Worm (Caenorhabditis elegans): ENCODE results near the gene ZK593.3.

ZK593.3 gene

ce11 chrIV:10933062-10933552 is 17.6 kb downstream of the ZK593.3 start, which contains the start of the genes dnc-1 and lsm-7 (continued):
- TF ChIP-seq nhr-102 (tag; optimal IDR thresholded peaks at IDR 0.05) (no peak), dmd-9 (GFP tag; IDR thresholded peaks at IDR 0.05) (no peak), nhr-41 (GFP tag; IDR thresholded peaks at IDR 0.05) (no peak), vab-7 (GFP tag; IDR thresholded peaks at IDR 0.05) (no peak), zip-2 (tag; optimal IDR thresholded peaks at IDR 0.05) (no peak), nhr-237 (tag; optimal IDR thresholded peaks at IDR 0.05) (no peak), tag-97 (GFP tag; IDR thresholded peaks at IDR 0.05) (no peak), mes-2 (tag; optimal IDR thresholded peaks at IDR 0.05; ENCODE audit: poor library complexity, severe bottlenecking) (peak; percentile 80), dmd-6 (GFP tag; IDR thresholded peaks at IDR 0.05) (peak; percentile 71), dpl-1 (GFP tag; optimal IDR thresholded peaks at IDR 0.05) (peak; percentile 76), tra-1 (GFP tag; IDR thresholded peaks at IDR 0.05) (no peak), daf-12 (tag; optimal IDR thresholded peaks at IDR 0.05) (no peak), hlh-30 (tag; optimal IDR thresholded peaks at IDR 0.05; ENCODE audit: insufficient read depth) (peak; percentile 75), unc-62 (GFP tag; optimal IDR thresholded peaks at IDR 0.05 in 1 of 2) (no peak), unc-62 (tag; optimal IDR thresholded peaks at IDR 0.05) (no peak), daf-16 (GFP tag; optimal IDR thresholded peaks at IDR 0.05) (no peak), daf-16 (tag; optimal IDR thresholded peaks at IDR 0.05) (peak; percentile 82), mdl-1 (tag; optimal IDR thresholded peaks at IDR 0.05) (peak in 1 of 2 experiments; percentile 48), lim-7 (GFP tag; IDR thresholded peaks at IDR 0.05) (no peak), mep-1 (tag; optimal IDR thresholded peaks at IDR 0.05) (peak; percentile 88), F10B5.3 (tag; optimal IDR thresholded peaks at IDR 0.05) (no peak), mxl-2 (GFP tag; conservative IDR thresholded peaks at IDR 0.05) (no peak), Y105C5A.15 (GFP tag; IDR thresholded peaks at IDR 0.05) (no peak), lin-29 (GFP tag; IDR thresholded peaks at IDR 0.05) (peak; percentile 7; the same call in 1 of the 2 replicates), nhr-76 (tag; optimal IDR thresholded peaks at IDR 0.05) (no peak), ztf-7 (tag; optimal IDR thresholded peaks at IDR 0.05) (peak; percentile 5), pha-4 (GFP tag; IDR thresholded peaks at IDR 0.05) (no peak; the same call in 1 of the 2 replicates), pha-4 (tag; optimal IDR thresholded peaks at IDR 0.05) (peak; percentile 15), nhr-111 (GFP tag; optimal IDR thresholded peaks at IDR 0.05) (no peak), pqm-1 (tag; optimal IDR thresholded peaks at IDR 0.05) (no peak), ZK546.5 (tag; optimal IDR thresholded peaks at IDR 0.05) (no peak)

- TF ChIP-seq F10B5.3 (tag; optimal IDR thresholded peaks at IDR 0.05), result peak; percentile 32
- peak; percentile 20 for TF ChIP-seq spr-1 (tag; optimal IDR thresholded peaks at IDR 0.05)
- peak in 1 of 2 experiments; percentile 23 for TF ChIP-seq hif-1 (tag; optimal IDR thresholded peaks at IDR 0.05)
- TF ChIP-seq T20F7.1 (GFP tag; optimal IDR thresholded peaks at IDR 0.05), result peak; percentile 63
- peak; percentile 18; the same call in 1 of the 2 replicates for TF ChIP-seq vab-7 (GFP tag; IDR thresholded peaks at IDR 0.05)
- peak; percentile 2 to 66 for TF ChIP-seq lsy-2 (tag; optimal IDR thresholded peaks at IDR 0.05)
- TF ChIP-seq lin-1 (GFP tag; IDR thresholded peaks at IDR 0.05), result peak; percentile 7; the same call in 1 of the 2 replicates
- TF ChIP-seq dve-1 (tag; optimal IDR thresholded peaks at IDR 0.05; ENCODE audit: insufficient read depth), result peak; percentile 70
- TF ChIP-seq pha-4 (GFP tag; IDR thresholded peaks at IDR 0.05), result peak; percentile 66; the same call in 1 of the 2 replicates
- TF ChIP-seq pha-4 (tag; optimal IDR thresholded peaks at IDR 0.05), result no peak
- TF ChIP-seq nhr-102 (tag; optimal IDR thresholded peaks at IDR 0.05), result peak; percentile 35
- TF ChIP-seq dmd-6 (GFP tag; IDR thresholded peaks at IDR 0.05), result 0 out of 2 replicates have a peak, but pooled peaks have one; percentile 8
- TF ChIP-seq hlh-11 (tag; optimal IDR thresholded peaks at IDR 0.05), result peak; percentile 54
- peak; percentile 18 for TF ChIP-seq mxl-3 (GFP tag; optimal IDR thresholded peaks at IDR 0.05)
- TF ChIP-seq tra-1 (GFP tag; IDR thresholded peaks at IDR 0.05), result peak; percentile 62
- TF ChIP-seq ctbp-1 (GFP tag; IDR thresholded peaks at IDR 0.05), result peak; percentile 58; the same call in 1 of the 2 replicates
- no peak for TF ChIP-seq zip-2 (tag; optimal IDR thresholded peaks at IDR 0.05)
- no peak for TF ChIP-seq aly-2 (tag; optimal IDR thresholded peaks at IDR 0.05)
- TF ChIP-seq zip-11 (GFP tag; IDR thresholded peaks at IDR 0.05), result no peak
- TF ChIP-seq hmg-1.1 (GFP tag; IDR thresholded peaks at IDR 0.05), result peak; percentile 52; the same call in 1 of the 2 replicates
- TF ChIP-seq aha-1 (tag), result peak; percentile 56
- no peak for TF ChIP-seq lin-29 (GFP tag; IDR thresholded peaks at IDR 0.05)
- TF ChIP-seq lin-38 (GFP tag; IDR thresholded peaks at IDR 0.05), result peak; percentile 58
- peak; percentile 44; the same call in 1 of the 2 replicates for TF ChIP-seq arid-1 (GFP tag; conservative IDR thresholded peaks at IDR 0.05)
- peak; percentile 6 for TF ChIP-seq nhr-111 (GFP tag; optimal IDR thresholded peaks at IDR 0.05)
- no peak for TF ChIP-seq saeg-2 (GFP tag; IDR thresholded peaks at IDR 0.05)
- peak in 1 of 2 experiments; percentile 65 for TF ChIP-seq unc-62 (GFP tag; optimal IDR thresholded peaks at IDR 0.05 in 1 of 2)
- TF ChIP-seq unc-62 (tag; optimal IDR thresholded peaks at IDR 0.05), result no peak
Observed at ce11 chrIV:10933777-10934546, 18.5 kb downstream of the ZK593.3 start.

Measured in whole organism, L4 larva.